Worm (Caenorhabditis elegans) whole organism, L4 larva: ENCODE measurements around the gene Y38E10A.24.

Experiments used
- D1046.2 ChIP-seq: fragments of 200-800 bp; sonication (Bioruptor generic); IDR thresholded peaks from 2 replicates; pipeline ENCODE4 v1.3.6; 2022; ENCODE audit warnings: missing genetic modification characterization, missing compliant biosample characterization
- F26F4.8 ChIP-seq: fragments of 200-800 bp; sonication (Bioruptor generic); conservative IDR thresholded peaks from 2 replicates; pipeline ENCODE4 v1.3.6; 2022; ENCODE audit warnings: missing genetic modification characterization, missing compliant biosample characterization
- Y75B8A.6 ChIP-seq: fragments of 200-800 bp; sonication (Bioruptor generic); IDR thresholded peaks from 2 replicates; pipeline ENCODE4 v1.3.6; 2022; ENCODE audit warnings: missing genetic modification reagents, missing genetic modification characterization, missing compliant biosample characterization
- ama-1 ChIP-seq: fragments of 150-350 bp; optimal IDR thresholded peaks from 2 replicates; lab custom pipeline; 2014; ENCODE audit warnings: inconsistent platforms, mixed read lengths
- daf-16 ChIP-seq, 3 experiments: sonication (generic microtip); optimal IDR thresholded peaks; 2 replicates each; lab custom pipeline; 2016 to 2017; ENCODE audit warnings: missing genetic modification characterization in 3 of 3, missing genetic modification reagents in 3 of 3, mild to moderate bottlenecking in 2 of 3, missing compliant biosample characterization in 2 of 3, missing biosample characterization in 1 of 3, moderate library complexity in 1 of 3
- mep-1 ChIP-seq: fragments of 150-350 bp; sonication (generic microtip); optimal IDR thresholded peaks from 3 replicates; lab custom pipeline; 2014; ENCODE audit warnings: missing biosample characterization, missing genetic modification characterization
- nhr-6 ChIP-seq: fragments of 150-350 bp; optimal IDR thresholded peaks from 2 replicates; lab custom pipeline; 2014; ENCODE audit warnings: missing biosample characterization, missing genetic modification characterization
- tag-97 ChIP-seq: fragments of 200-800 bp; sonication (Bioruptor generic); IDR thresholded peaks from 2 replicates; pipeline ENCODE4 v1.3.6; 2022; ENCODE audit warnings: missing genetic modification characterization, missing compliant biosample characterization
- unc-62 ChIP-seq, 3 experiments: fragments of 150-350 bp in 1 of 3; sonication (generic microtip); optimal IDR thresholded peaks in 2 of 3; peaks in 1 of 3; 1 replicate in 1 of 3; 2 replicates in 2 of 3; lab custom pipeline; 2014 to 2017; ENCODE audit warnings: missing biosample characterization in 3 of 3, missing genetic modification characterization in 3 of 3, missing genetic modification reagents in 3 of 3, missing genotype in 1 of 3

DNA sequence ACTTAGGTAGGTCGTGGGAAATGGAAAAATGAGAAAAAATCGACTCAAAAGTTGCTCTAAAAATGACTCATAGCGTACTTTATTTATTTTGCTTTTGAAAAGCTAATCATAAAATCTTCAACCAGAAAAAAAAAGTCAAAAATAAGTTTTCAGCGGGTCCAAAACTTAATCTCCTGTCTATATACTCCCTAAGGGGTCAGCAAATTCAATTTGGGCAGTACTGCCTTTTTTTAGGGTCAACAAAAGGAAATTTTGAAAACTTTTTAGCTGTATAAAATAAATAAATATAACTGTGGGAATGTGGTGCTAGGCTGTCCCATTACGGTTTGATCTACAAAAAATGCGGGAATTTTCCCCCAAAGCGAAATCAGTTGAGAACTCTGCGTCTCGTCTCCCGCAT lies 9.5 kb upstream of the Y38E10A.24 start:
- TF ChIP-seq mep-1 (no peak), D1046.2 (no peak), unc-62 (GFP tag; optimal IDR thresholded peaks at IDR 0.05 in 1 of 2; lab: Kevin White, UChicago) (no peak), unc-62 (tag; optimal IDR thresholded peaks at IDR 0.05; lab: Kevin White, UChicago) (no peak), F26F4.8 (GFP tag; lab: Robert Waterston, UW) (no peak), ama-1 (lab: Kevin White, UChicago) (no peak), Y75B8A.6 (GFP tag; lab: Robert Waterston, UW) (no peak), daf-16 (GFP tag; optimal IDR thresholded peaks at IDR 0.05; lab: Kevin White, UChicago) (no peak), daf-16 (tag; optimal IDR thresholded peaks at IDR 0.05; lab: Kevin White, UChicago) (no peak), tag-97 (GFP tag; lab: Robert Waterston, UW) (no peak), nhr-6 (no peak)
